Fruit fly (Drosophila melanogaster): ENCODE data around the gene unc-4.

The unc-4 gene

DNA sequence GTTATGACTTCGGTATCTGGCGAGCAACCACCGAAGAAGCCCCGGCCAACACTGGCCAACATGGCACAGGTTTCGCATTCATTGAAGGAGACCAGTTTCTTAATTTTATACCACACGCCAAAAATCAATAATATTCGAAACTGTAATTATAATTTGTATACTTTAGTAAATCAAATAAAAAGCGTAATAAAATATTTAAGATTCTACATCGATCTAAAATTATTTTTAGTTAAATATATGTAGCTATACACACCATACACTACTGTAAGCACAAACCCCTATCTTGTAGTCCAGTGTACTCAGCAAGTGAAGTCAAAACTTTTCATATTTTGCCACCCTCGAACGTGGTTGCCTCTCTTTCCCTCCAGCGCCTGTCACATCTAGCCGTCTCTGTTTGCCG, 13.7 kb downstream of the unc-4 start:
- no peak for TF ChIP-seq usp (GFP tag; optimal IDR thresholded peaks at IDR 0.05)
- no peak for TF ChIP-seq Dll (optimal IDR thresholded peaks at IDR 0.05)
- TF ChIP-seq CG8478 (optimal IDR thresholded peaks at IDR 0.05) = no peak
- no peak for TF ChIP-seq pan (optimal IDR thresholded peaks at IDR 0.05)
- TF ChIP-seq psq (optimal IDR thresholded peaks at IDR 0.05) = no peak

DNA sequence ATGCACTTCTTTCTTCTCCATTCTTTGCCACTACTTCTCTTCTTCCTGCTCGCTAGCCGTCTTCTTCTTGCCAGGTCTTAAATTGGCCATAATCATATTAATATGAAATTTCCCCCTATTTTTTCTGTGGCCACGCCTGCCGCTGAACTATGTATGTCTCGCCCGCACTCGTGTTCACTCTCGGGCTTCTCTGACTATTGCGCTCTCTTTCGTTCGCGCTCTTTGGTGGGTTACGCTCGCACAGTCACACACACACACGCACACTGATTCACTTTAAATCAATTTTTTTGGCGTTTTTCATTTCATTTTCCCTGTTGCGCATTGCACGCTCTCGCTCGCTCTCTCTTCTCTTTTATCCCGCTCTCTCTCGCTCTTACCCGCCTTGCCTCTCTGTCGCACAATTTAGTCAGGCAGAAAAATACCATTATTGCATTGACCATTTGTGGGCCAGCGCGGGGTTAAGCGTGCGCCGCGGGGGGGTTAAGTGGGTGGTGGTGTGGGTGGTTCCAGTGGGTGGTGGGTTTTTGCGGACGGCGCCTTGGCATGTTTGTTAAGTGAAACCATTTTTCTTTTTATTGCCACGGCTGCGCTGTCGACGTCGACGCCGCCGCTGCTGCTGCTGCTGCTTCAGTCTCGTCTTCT, 21.2 kb downstream of the unc-4 start:
- no peak for TF ChIP-seq usp (GFP tag; optimal IDR thresholded peaks at IDR 0.05)
- TF ChIP-seq EcR (GFP tag; optimal IDR thresholded peaks at IDR 0.05) = no peak
- TF ChIP-seq pan (optimal IDR thresholded peaks at IDR 0.05) = no peak
- peak; percentile 30 for TF ChIP-seq Dll (optimal IDR thresholded peaks at IDR 0.05)
- no peak for TF ChIP-seq psq (optimal IDR thresholded peaks at IDR 0.05)
- peak; percentile 77 for TF ChIP-seq CG8478 (optimal IDR thresholded peaks at IDR 0.05)

DNA sequence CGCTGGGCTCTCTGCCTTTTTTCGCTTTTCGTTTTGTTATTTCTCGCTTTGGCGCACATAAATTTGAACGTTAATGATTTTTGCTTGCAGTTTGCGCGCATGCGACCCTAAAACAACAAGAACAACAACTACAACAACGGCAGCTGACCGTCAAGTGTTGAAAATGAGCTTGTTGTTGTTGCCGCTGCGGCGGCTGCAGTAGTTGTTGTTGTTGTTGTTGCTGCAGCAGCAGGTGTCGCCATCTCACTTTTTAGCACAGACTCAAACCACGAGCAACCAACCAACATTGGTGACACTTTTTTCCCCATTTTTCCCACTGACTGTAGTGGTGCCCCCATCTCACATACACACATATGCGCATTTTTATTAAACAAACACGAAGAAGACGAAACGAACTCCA, 21.7 kb downstream of the unc-4 start:
- TF ChIP-seq pan (optimal IDR thresholded peaks at IDR 0.05) (no peak), Dll (optimal IDR thresholded peaks at IDR 0.05) (no peak), CG8478 (optimal IDR thresholded peaks at IDR 0.05) (no peak), EcR (GFP tag; optimal IDR thresholded peaks at IDR 0.05) (no peak), psq (optimal IDR thresholded peaks at IDR 0.05) (no peak), usp (GFP tag; optimal IDR thresholded peaks at IDR 0.05) (no peak)

DNA sequence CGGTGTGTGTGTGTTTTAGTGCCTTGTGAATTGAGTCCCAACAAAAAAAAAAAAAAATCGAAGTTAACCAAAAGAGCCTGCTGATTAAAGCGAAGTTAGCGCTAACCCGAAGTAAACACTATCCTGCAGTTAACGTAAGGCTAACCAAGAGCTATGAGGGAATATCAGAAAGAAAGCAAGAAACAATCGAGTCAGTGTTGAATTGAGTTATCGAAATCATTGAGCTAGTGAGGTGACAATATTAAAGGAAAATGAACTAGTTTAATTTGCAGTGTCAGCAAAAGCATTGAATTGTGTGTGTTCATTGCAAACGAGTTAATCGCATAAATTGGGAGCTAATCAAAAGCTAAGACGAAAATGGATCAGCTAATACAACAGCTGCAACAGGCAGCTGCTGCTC, 22.3 kb downstream of the unc-4 start, which contains the start of gene OdsH:
Gene OdsH (plus strand): TSS at position 301 of the 400 bp plus-strand sequence.
- TF ChIP-seq psq (optimal IDR thresholded peaks at IDR 0.05) (no peak), usp (GFP tag; optimal IDR thresholded peaks at IDR 0.05) (no peak), pan (optimal IDR thresholded peaks at IDR 0.05) (no peak), Dll (optimal IDR thresholded peaks at IDR 0.05) (no peak), CG8478 (optimal IDR thresholded peaks at IDR 0.05) (no peak), EcR (GFP tag; optimal IDR thresholded peaks at IDR 0.05) (no peak)

DNA sequence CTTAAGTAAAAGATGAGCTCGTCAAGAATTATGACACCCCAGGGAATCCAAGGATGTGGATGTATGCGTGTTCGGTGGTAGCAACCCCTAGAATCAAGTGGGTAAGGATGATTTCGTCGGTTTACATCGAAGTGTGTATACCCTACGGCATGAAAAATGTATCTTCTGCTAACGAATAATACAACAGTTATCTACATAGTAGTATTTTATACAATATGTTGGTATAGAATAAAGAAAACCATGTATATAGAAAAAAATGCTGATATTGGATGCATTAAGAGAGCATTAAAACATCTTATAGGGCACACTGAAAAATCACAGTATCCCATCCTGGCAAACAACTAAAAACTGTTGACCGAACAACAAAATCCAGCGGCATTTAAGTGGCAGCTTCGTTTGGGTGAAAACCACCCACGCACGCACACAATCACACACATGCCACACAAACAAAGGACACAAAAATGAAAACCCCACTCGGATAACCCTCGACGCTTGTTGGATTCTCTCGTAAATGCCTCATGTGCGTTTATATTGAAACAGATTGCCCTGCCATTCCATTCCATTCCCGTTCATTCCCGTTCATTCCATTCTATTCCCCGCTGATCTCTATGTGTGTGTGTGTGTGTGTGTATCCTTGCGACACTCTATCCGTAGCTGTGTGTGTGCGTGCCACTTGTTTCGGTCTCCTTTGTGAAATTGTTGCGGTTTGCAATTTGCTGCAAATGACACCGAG, 30.9 kb downstream of the unc-4 start:
- TF ChIP-seq EcR (GFP tag; optimal IDR thresholded peaks at IDR 0.05) (no peak), CG8478 (optimal IDR thresholded peaks at IDR 0.05) (no peak), psq (optimal IDR thresholded peaks at IDR 0.05) (no peak), Dll (optimal IDR thresholded peaks at IDR 0.05) (no peak)

DNA sequence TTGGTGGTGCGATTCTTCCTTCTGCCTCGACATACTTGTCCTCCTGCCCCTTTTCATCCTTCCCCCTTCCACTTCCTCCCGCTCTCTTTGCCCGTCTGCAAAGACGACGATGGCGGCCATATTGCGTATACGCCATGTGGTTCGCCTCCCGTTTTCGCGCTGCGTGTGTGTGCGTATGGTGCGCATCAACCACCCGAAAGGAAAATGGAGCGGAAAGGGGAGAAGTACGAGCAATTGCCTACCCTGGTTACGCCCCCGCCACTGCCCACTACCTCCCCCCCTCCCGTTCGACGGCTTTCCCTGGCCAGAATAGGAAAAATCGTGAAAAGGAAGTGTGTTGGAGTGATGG, 31.4 kb downstream of the unc-4 start:
- no peak for TF ChIP-seq CG8478 (optimal IDR thresholded peaks at IDR 0.05)
- TF ChIP-seq Dll (optimal IDR thresholded peaks at IDR 0.05) = no peak

DNA sequence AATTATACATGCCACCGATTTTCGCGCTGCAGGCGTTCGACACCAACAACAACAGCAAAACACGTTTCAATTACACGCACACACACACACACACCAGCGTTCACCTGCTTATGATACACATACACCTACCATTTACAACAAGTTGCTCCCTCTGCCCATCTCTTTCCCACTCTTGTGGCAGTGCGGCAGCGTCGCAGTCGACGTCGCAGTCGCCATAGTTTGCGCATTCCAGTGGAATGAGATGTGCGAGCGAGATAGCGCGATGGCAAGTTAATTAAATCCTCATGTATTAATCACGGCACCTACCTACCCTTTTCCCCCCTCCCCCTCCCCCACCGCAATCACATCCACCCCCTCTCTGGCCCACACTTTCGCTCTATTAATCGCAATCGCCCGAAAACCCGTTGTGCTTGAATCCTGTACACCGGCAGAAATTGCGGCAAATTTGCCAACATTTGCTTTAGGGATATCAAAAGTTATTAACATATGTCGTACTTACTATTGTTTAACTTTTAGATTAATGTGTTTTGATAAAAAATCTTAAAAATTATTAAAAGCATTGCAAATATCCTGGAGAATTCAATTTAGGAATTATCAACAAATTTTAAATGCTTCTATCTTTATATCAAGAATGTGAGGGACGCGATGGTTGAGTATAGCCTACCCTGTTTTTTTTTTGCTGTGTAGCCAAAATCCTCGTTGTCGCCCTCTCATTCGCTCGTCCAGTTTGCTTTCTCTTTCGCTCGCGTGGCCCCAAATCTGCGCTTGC, 34.2 kb downstream of the unc-4 start:
- TF ChIP-seq usp (GFP tag; optimal IDR thresholded peaks at IDR 0.05) = no peak
- no peak for TF ChIP-seq psq (optimal IDR thresholded peaks at IDR 0.05)
- TF ChIP-seq CG8478 (optimal IDR thresholded peaks at IDR 0.05) = no peak
- no peak for TF ChIP-seq Dll (optimal IDR thresholded peaks at IDR 0.05)
- no peak for TF ChIP-seq EcR (GFP tag; optimal IDR thresholded peaks at IDR 0.05)
- no peak for TF ChIP-seq pan (optimal IDR thresholded peaks at IDR 0.05)

DNA sequence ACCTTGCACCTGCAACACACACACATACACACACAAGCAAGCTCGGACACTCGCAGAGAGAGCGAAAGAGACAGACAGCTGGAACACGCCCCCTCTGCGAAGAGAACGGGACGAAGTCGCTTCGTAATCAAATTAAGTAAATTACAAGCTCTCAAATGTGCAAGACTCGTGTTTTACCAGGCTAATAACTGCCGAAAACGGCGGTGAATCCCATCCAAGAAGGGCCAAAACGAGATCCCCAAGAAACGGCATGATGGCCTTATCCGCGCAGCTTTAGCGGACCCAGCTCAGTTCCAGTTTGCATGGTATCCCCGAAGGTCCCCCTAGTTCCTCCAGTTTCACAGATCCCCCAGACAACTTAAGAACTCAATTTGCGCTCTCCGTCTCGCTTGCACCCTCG, 35.7 kb downstream of the unc-4 start:
- TF ChIP-seq usp (GFP tag; optimal IDR thresholded peaks at IDR 0.05) (no peak), CG8478 (optimal IDR thresholded peaks at IDR 0.05) (no peak), pan (optimal IDR thresholded peaks at IDR 0.05) (no peak), Dll (optimal IDR thresholded peaks at IDR 0.05) (no peak), psq (optimal IDR thresholded peaks at IDR 0.05) (no peak), EcR (GFP tag; optimal IDR thresholded peaks at IDR 0.05) (no peak)

DNA sequence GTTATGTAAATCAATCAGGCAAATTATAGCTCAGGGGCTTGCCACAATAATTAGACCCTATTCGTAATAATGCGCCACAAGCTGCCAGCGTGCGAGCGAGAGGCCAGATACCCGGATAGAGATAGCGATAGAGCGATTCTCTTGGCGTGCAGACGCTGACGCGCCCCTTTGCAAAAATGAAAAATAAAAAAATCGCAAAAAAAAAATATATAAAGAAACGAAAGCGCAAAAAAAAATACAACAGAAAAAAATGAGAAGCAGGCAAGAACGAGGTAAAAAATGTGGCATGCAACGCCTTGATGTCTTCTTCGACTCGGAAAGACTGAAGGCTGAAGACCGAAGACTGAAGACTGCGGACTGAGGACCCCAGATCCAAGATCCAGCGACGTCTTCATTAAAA, 38.0 kb downstream of the unc-4 start:
- TF ChIP-seq EcR (GFP tag; optimal IDR thresholded peaks at IDR 0.05) (no peak), CG8478 (optimal IDR thresholded peaks at IDR 0.05) (no peak)

DNA sequence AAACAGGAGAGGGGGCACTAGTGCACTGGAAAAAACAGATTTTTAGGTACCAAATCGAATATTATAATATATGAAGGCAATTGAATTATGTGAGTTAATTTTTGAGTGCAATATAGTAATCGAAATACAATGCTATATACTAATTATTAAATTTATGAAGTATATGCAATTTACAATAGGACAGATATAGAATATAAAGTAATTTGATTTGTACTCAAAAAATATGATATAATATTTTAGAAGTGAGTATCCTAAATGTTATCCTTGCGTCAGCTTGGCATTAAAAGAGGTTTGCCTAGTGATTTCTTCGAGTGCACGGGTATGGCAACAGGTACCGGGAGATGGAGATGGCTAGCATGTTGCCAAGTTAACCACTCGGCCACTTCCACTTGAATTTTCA, 38.6 kb downstream of the unc-4 start:
- TF ChIP-seq pan (optimal IDR thresholded peaks at IDR 0.05) = no peak
- no peak for TF ChIP-seq EcR (GFP tag; optimal IDR thresholded peaks at IDR 0.05)
- TF ChIP-seq psq (optimal IDR thresholded peaks at IDR 0.05) = no peak
- no peak for TF ChIP-seq Dll (optimal IDR thresholded peaks at IDR 0.05)

DNA sequence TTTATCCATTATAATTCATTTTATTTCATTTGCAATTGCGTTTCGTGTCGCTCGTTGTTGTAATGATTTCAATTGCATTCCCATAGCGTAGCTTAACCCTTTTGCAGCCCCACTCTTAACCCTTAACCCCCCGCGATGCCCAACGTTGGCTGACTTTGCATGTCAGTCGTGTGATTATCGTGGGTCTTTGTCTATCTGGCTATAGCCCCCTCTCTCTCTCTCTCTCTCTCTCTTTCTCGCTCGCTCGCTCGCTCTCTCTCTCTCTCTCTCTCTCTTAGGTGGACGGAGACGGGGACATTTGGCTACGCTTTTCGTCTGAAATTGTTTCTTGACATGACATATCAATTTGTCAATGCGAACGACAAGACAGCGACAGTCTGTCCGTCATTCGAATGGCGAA, 43.8 kb downstream of the unc-4 start:
- no peak for TF ChIP-seq CG8478 (optimal IDR thresholded peaks at IDR 0.05)
- no peak for TF ChIP-seq psq (optimal IDR thresholded peaks at IDR 0.05)
- TF ChIP-seq EcR (GFP tag; optimal IDR thresholded peaks at IDR 0.05) = no peak
- no peak for TF ChIP-seq usp (GFP tag; optimal IDR thresholded peaks at IDR 0.05)
- TF ChIP-seq pan (optimal IDR thresholded peaks at IDR 0.05) = no peak
- TF ChIP-seq Dll (optimal IDR thresholded peaks at IDR 0.05) = no peak

DNA sequence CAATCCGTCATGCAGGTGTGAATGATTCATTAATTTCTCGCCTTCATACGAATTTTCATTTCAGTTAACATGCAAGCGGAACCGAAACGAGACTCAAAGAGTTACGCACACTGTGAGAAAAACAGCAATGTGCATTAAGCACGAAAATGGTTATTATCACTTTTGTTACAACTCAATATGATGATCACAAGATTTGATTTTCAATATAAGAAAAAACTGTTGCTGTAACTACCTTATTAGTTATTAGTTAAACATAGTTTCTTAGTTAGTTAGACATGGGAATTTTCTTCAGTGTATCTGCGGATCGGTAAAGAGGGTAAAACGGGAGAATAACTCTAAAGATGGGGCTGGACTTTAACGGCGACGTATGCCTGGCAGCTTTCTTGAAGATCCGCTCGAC, 46.4 kb downstream of the unc-4 start:
- no peak for TF ChIP-seq CG8478 (optimal IDR thresholded peaks at IDR 0.05)
- no peak for TF ChIP-seq psq (optimal IDR thresholded peaks at IDR 0.05)
- TF ChIP-seq pan (optimal IDR thresholded peaks at IDR 0.05) = no peak
- no peak for TF ChIP-seq Dll (optimal IDR thresholded peaks at IDR 0.05)
- no peak for TF ChIP-seq EcR (GFP tag; optimal IDR thresholded peaks at IDR 0.05)
- TF ChIP-seq usp (GFP tag; optimal IDR thresholded peaks at IDR 0.05) = no peak
